Fruit fly (Drosophila melanogaster): ENCODE results near the gene CG13028.

DNA sequence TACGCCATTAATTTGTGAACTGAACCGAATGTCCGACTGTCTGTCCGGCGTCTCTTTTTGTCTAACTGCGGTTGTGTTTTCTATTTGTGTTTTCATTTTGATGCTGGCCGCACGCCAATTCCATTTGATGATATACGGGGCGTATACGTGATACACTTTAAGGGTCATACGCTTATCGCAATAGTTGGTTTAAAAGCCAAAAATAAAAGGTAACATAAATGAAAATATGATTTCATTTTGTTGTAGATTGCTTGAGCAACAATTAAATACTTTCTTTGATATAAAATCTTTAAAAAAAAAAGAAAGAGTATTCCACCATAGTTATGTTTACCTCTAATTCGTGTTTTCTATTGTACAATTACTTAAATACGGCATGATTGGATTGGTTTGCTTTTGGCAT, 38.0 kb upstream of the CG13028 start:
- TF ChIP-seq usp (GFP tag; optimal IDR thresholded peaks at IDR 0.05) (no peak), Myc (optimal IDR thresholded peaks at IDR 0.05) (no peak), Rel (GFP tag; optimal IDR thresholded peaks at IDR 0.05) (no peak), Rel (tag; optimal IDR thresholded peaks at IDR 0.05) (no peak), psq (GFP tag; optimal IDR thresholded peaks at IDR 0.05) (no peak), pan (optimal IDR thresholded peaks at IDR 0.05) (no peak), Abd-B (GFP tag; optimal IDR thresholded peaks at IDR 0.05) (no peak)

Data from whole organism, wandering third instar larva.